Fruit fly (Drosophila melanogaster): ENCODE measurements around the gene Apc.

Gene Apc

DNA sequence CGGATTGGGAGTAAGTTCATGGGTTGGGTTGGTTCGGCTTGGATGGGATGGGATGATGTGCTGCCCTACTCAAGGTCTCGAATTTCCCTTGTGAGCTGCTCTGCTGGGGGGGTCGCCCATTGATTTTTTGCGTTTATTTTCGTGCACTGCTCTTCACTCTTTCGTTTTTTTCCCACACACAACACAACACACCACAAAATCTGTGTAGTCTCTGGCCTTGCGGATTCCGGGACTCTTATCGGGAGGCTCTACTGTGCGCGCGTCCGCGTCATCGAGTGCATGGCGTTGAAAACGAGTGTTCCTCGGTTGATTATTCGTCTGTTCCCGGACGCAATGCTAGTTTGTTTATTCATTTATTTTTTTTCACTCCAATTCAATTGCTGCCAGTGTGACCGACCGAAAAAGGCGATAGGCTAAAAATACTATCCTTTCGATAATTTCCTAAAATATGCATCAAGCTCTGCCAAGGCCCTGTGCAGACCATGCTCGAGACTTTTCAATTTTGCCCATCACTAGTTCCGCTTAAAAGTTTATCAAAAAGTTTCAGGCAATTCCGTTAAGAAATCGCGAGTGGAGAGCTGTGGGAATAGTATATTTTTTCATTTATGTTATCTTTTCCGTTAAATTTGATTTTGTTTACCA lies 12.8 kb downstream of the Apc start, which contains the start of gene WASp (continued):
- TF ChIP-seq Ets97D (GFP tag; optimal IDR thresholded peaks at IDR 0.05): peak; percentile 99
- TF ChIP-seq NC2β (GFP tag; optimal IDR thresholded peaks at IDR 0.05): peak; percentile 90
- TF ChIP-seq CG7556 (GFP tag; optimal IDR thresholded peaks at IDR 0.05): no peak
- peak; percentile 62 for TF ChIP-seq tgo (GFP tag; IDR thresholded peaks at IDR 0.05)
- peak; percentile 3 for TF ChIP-seq Six4 (GFP tag; optimal IDR thresholded peaks at IDR 0.05)
- TF ChIP-seq Xbp1 (GFP tag; optimal IDR thresholded peaks at IDR 0.05): peak; percentile 80
- peak; percentile 44; the same call in 1 of the 3 replicates for TF ChIP-seq CG7357 (GFP tag; IDR thresholded peaks at IDR 0.05)
- TF ChIP-seq sna (GFP tag; IDR thresholded peaks at IDR 0.05; ENCODE audit: partially characterized antibody): no peak
- TF ChIP-seq Hr78 (GFP tag; optimal IDR thresholded peaks at IDR 0.05): no peak
- TF ChIP-seq ash1 (GFP tag; optimal IDR thresholded peaks at IDR 0.05): peak; percentile 51
- peak; percentile 79 for TF ChIP-seq unpg (GFP tag; optimal IDR thresholded peaks at IDR 0.05)
- TF ChIP-seq cas (GFP tag; IDR thresholded peaks at IDR 0.05): peak; percentile 57; the same call in 1 of the 2 replicates
- peak; percentile 90 for TF ChIP-seq Hmr (GFP tag; optimal IDR thresholded peaks at IDR 0.05)
- peak; percentile 64 for TF ChIP-seq mam (GFP tag; optimal IDR thresholded peaks at IDR 0.05)
- peak; percentile 57 for TF ChIP-seq HLH3B (GFP tag; IDR thresholded peaks at IDR 0.05)
- TF ChIP-seq Antp (GFP tag; optimal IDR thresholded peaks at IDR 0.05): peak; percentile 66
- TF ChIP-seq CG14050 (GFP tag; IDR thresholded peaks at IDR 0.05): peak; percentile 50; the same call in 2 of the 3 replicates
- TF ChIP-seq CG3407 (GFP tag; optimal IDR thresholded peaks at IDR 0.05): peak; percentile 58
- TF ChIP-seq CG10565 (GFP tag; optimal IDR thresholded peaks at IDR 0.05): no peak
- TF ChIP-seq chinmo (GFP tag; IDR thresholded peaks at IDR 0.05; ENCODE audit: partially characterized antibody): 0 out of 4 replicates have a peak, but pooled peaks have one; percentile 22
- peak; percentile 69 for TF ChIP-seq CG42726 (GFP tag; IDR thresholded peaks at IDR 0.05; ENCODE audit: partially characterized antibody)
- peak; percentile 37 for TF ChIP-seq CG6765 (GFP tag; optimal IDR thresholded peaks at IDR 0.05)
- TF ChIP-seq BtbVII (GFP tag; optimal IDR thresholded peaks at IDR 0.05): peak; percentile 60
- peak; percentile 86 for TF ChIP-seq HmgZ (tag; optimal IDR thresholded peaks at IDR 0.05)
- peak; percentile 93 for TF ChIP-seq ssp (GFP tag; IDR thresholded peaks at IDR 0.05)
- TF ChIP-seq fu2 (GFP tag; optimal IDR thresholded peaks at IDR 0.05): peak; percentile 73
- peak; percentile 81 for TF ChIP-seq dm (GFP tag; optimal IDR thresholded peaks at IDR 0.05)
- TF ChIP-seq tin (GFP tag; optimal IDR thresholded peaks at IDR 0.05): peak; percentile 49
- no peak for TF ChIP-seq CG8290 (GFP tag; optimal IDR thresholded peaks at IDR 0.05)
- TF ChIP-seq CG8290 (tag; optimal IDR thresholded peaks at IDR 0.05): no peak
- peak; percentile 47; the same call in 1 of the 3 replicates for TF ChIP-seq knrl (GFP tag; IDR thresholded peaks at IDR 0.05; ENCODE audit: partially characterized antibody)
- TF ChIP-seq Sin3A (optimal IDR thresholded peaks at IDR 0.05): peak; percentile 53
- TF ChIP-seq CG3995 (GFP tag; optimal IDR thresholded peaks at IDR 0.05): peak; percentile 69
- TF ChIP-seq BEAF-32 (GFP tag; optimal IDR thresholded peaks at IDR 0.05): peak; percentile 73
- TF ChIP-seq Bdp1 (GFP tag; optimal IDR thresholded peaks at IDR 0.05): peak; percentile 44
- TF ChIP-seq CG12299 (tag; optimal IDR thresholded peaks at IDR 0.05): peak; percentile 39
- TF ChIP-seq Lpt (GFP tag; optimal IDR thresholded peaks at IDR 0.05): no peak
- TF ChIP-seq CG9932 (GFP tag; IDR thresholded peaks at IDR 0.05): peak; percentile 74
- TF ChIP-seq CG31224 (GFP tag; IDR thresholded peaks at IDR 0.05): 0 out of 2 replicates have a peak, but pooled peaks have one; percentile 29
- TF ChIP-seq cg (GFP tag; optimal IDR thresholded peaks at IDR 0.05): no peak
- peak; percentile 13 for TF ChIP-seq fd96Cb (tag; optimal IDR thresholded peaks at IDR 0.05)
- 0 out of 2 replicates have a peak, but pooled peaks have one; percentile 46 for TF ChIP-seq CG11696 (GFP tag; IDR thresholded peaks at IDR 0.05)
- TF ChIP-seq usp (GFP tag; optimal IDR thresholded peaks at IDR 0.05): no peak
- peak; percentile 59; the same call in 1 of the 2 replicates for TF ChIP-seq ranshi (GFP tag; IDR thresholded peaks at IDR 0.05)
- peak; percentile 36 for TF ChIP-seq CG10462 (GFP tag; optimal IDR thresholded peaks at IDR 0.05)
- no peak for TF ChIP-seq Gsc (GFP tag; IDR thresholded peaks at IDR 0.05)
- TF ChIP-seq CG33557 (GFP tag; optimal IDR thresholded peaks at IDR 0.05): peak; percentile 46
- no peak for TF ChIP-seq pros (GFP tag; optimal IDR thresholded peaks at IDR 0.05)
- TF ChIP-seq CG1603 (tag; optimal IDR thresholded peaks at IDR 0.05): no peak
- TF ChIP-seq gsb (GFP tag; IDR thresholded peaks at IDR 0.05): peak; percentile 45; the same call in 1 of the 2 replicates
